Fruit fly (Drosophila melanogaster): Measurements from ENCODE around the gene Hipk.

The Hipk gene

dm6 chr3L:623556-623955 is 80.7 kb downstream of the Hipk start (continued):
- TF ChIP-seq CG10959 (GFP tag; IDR thresholded peaks at IDR 0.05) (0 out of 2 replicates have a peak, but pooled peaks have one; percentile 15), vvl (GFP tag; IDR thresholded peaks at IDR 0.05) (peak; percentile 67), CG17359 (tag; optimal IDR thresholded peaks at IDR 0.05) (peak; percentile 44), CG14667 (GFP tag; IDR thresholded peaks at IDR 0.05) (peak; percentile 41; the same call in 1 of the 2 replicates), Ssrp (tag; optimal IDR thresholded peaks at IDR 0.05) (peak; percentile 39), CG3726 (GFP tag; IDR thresholded peaks at IDR 0.05) (no peak), CG8388 (GFP tag; optimal IDR thresholded peaks at IDR 0.05) (peak; percentile 2), crol (GFP tag; IDR thresholded peaks at IDR 0.05) (no peak), bcd (GFP tag; optimal IDR thresholded peaks at IDR 0.05) (no peak), Gug (GFP tag; IDR thresholded peaks at IDR 0.05) (peak; percentile 23; the same call in 2 of the 4 replicates), croc (GFP tag; conservative IDR thresholded peaks at IDR 0.05) (no peak; the same call in 2 of the 3 replicates), Jarid2 (GFP tag; optimal IDR thresholded peaks at IDR 0.05) (no peak), CG7839 (tag; optimal IDR thresholded peaks at IDR 0.05) (peak; percentile 23), CG11504 (tag; optimal IDR thresholded peaks at IDR 0.05) (peak; percentile 31), Scr (GFP tag; IDR thresholded peaks at IDR 0.05; ENCODE audit: partially characterized antibody) (no peak), CG15601 (tag; optimal IDR thresholded peaks at IDR 0.05) (peak; percentile 37), chif (GFP tag; optimal IDR thresholded peaks at IDR 0.05) (peak in 1 of 2 experiments; percentile 28), CTCF (GFP tag; optimal IDR thresholded peaks at IDR 0.05) (no peak), stc (GFP tag; IDR thresholded peaks at IDR 0.05) (peak; percentile 31; the same call in 1 of the 2 replicates), Bdp1 (GFP tag; optimal IDR thresholded peaks at IDR 0.05) (no peak), Sox102F (GFP tag; optimal IDR thresholded peaks at IDR 0.05) (peak; percentile 11), CG6689 (GFP tag; IDR thresholded peaks at IDR 0.05) (peak; percentile 66), Camta (GFP tag; optimal IDR thresholded peaks at IDR 0.05) (peak; percentile 42), CG2199 (GFP tag; IDR thresholded peaks at IDR 0.05) (peak; percentile 61; the same call in 1 of the 3 replicates), gcm2 (GFP tag; optimal IDR thresholded peaks at IDR 0.05) (no peak), dati (GFP tag; IDR thresholded peaks at IDR 0.05) (no peak), HHEX (GFP tag; optimal IDR thresholded peaks at IDR 0.05) (no peak), CG7556 (GFP tag; optimal IDR thresholded peaks at IDR 0.05) (no peak), CG5245 (GFP tag; optimal IDR thresholded peaks at IDR 0.05) (no peak), lmd (GFP tag; IDR thresholded peaks at IDR 0.05) (peak; percentile 42; the same call in 1 of the 2 replicates), CG8765 (GFP tag; IDR thresholded peaks at IDR 0.05) (no peak), CG31441 (GFP tag; IDR thresholded peaks at IDR 0.05) (peak; percentile 17; the same call in 1 of the 2 replicates), HLH3B (GFP tag; IDR thresholded peaks at IDR 0.05) (peak; percentile 34; the same call in 1 of the 2 replicates), dimm (GFP tag; IDR thresholded peaks at IDR 0.05) (no peak), ssp (GFP tag; IDR thresholded peaks at IDR 0.05) (peak; percentile 28), CG18262 (tag; optimal IDR thresholded peaks at IDR 0.05) (peak; percentile 71), Eip74EF (GFP tag; optimal IDR thresholded peaks at IDR 0.05) (no peak), CG4820 (GFP tag; optimal IDR thresholded peaks at IDR 0.05) (no peak), sd (tag; optimal IDR thresholded peaks at IDR 0.05) (no peak), H15 (GFP tag; IDR thresholded peaks at IDR 0.05) (peak; percentile 18; the same call in 1 of the 3 replicates), lola (GFP tag; optimal IDR thresholded peaks at IDR 0.05) (peak in 1 of 3 experiments; percentile 47), CG4424 (GFP tag; optimal IDR thresholded peaks at IDR 0.05) (peak; percentile 1), CG30431 (GFP tag; optimal IDR thresholded peaks at IDR 0.05) (no peak), D19A (tag; optimal IDR thresholded peaks at IDR 0.05) (peak; percentile 92), chn (GFP tag; optimal IDR thresholded peaks at IDR 0.05) (no peak), CG15479 (GFP tag; optimal IDR thresholded peaks at IDR 0.05) (no peak), ci (GFP tag; IDR thresholded peaks at IDR 0.05) (peak; percentile 55; the same call in 1 of the 3 replicates), Dp (GFP tag; optimal IDR thresholded peaks at IDR 0.05) (no peak), CG4360 (GFP tag; IDR thresholded peaks at IDR 0.05) (no peak), az2 (GFP tag; optimal IDR thresholded peaks at IDR 0.05) (peak; percentile 19), CG8924 (tag; optimal IDR thresholded peaks at IDR 0.05) (peak; percentile 30)

Data from whole organism, embryonic.